Fruit fly (Drosophila melanogaster) whole organism: ENCODE measurements around the gene sr.

Experiments
- CG8478 ChIP-seq: fragments of >200 bp; optimal IDR thresholded peaks from 2 replicates; lab custom pipeline; 2018; ENCODE audit warnings: inconsistent platforms
- Dll ChIP-seq: fragments of >200 bp; optimal IDR thresholded peaks from 2 replicates; lab custom pipeline; 2017
- EcR ChIP-seq, 2 experiments: fragments of >200 bp; optimal IDR thresholded peaks; 2 replicates each; lab custom pipeline; 2017; ENCODE audit warnings: missing biosample characterization in 2 of 2, missing genetic modification characterization in 2 of 2, missing genetic modification reagents in 2 of 2
- pan ChIP-seq: fragments of >200 bp; optimal IDR thresholded peaks from 2 replicates; lab custom pipeline; 2017

DNA sequence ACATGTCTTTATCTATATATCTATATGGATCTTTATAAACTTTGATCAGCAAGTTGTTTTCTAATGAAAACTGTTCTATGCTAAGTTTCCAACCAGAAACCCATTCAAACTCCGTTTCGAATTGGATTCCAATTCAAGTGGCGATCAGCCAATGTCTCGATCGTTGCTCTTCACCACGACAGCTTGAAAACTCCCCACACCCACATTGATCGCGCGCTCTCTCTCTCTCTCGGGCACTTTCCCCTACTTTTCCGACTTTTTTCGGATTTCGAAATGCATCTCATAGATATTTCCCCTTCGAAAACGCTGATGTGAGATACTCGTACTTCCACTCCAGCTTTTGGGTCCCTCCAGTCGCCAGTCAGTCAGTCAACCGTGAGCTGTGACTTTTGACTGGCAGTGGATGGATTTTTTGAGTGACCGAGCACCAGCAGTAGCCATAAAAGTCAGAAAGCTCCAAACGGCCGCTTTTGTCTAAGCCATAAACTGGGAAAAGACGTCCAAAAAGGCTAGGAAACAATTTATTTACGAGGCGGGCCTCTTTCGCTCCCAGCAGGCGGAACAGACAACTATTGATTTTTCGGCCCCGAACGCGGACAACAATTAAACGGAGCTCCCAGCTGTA, 27.3 kb upstream of the sr start:
- TF ChIP-seq EcR (GFP tag; optimal IDR thresholded peaks at IDR 0.05; lab: Kevin White, UChicago) (no peak), CG8478 (lab: Kevin White, UChicago) (no peak), Dll (lab: Kevin White, UChicago) (no peak), pan (lab: Kevin White, UChicago) (no peak)
